Fruit fly (Drosophila melanogaster): ENCODE results near the gene a10.

a10 gene

dm6 chr3L:17007041-17007471 lies 16.5 kb downstream of the a10 start (continued):
- TF ChIP-seq brk (GFP tag; optimal IDR thresholded peaks at IDR 0.05) (no peak), dsf (GFP tag; optimal IDR thresholded peaks at IDR 0.05; ENCODE audit: borderline replicate concordance) (no peak), fru (GFP tag; optimal IDR thresholded peaks at IDR 0.05) (peak; percentile 12), woc (GFP tag; optimal IDR thresholded peaks at IDR 0.05) (no peak)

- TF ChIP-seq h (GFP tag; optimal IDR thresholded peaks at IDR 0.05) (peak; percentile 46), Dfd (GFP tag; optimal IDR thresholded peaks at IDR 0.05) (no peak), Rel (GFP tag; optimal IDR thresholded peaks at IDR 0.05) (no peak), Rel (tag; optimal IDR thresholded peaks at IDR 0.05) (peak; percentile 46), rgr (GFP tag; optimal IDR thresholded peaks at IDR 0.05) (peak; percentile 28), psq (GFP tag; optimal IDR thresholded peaks at IDR 0.05) (no peak), Myc (optimal IDR thresholded peaks at IDR 0.05) (no peak), foxo (GFP tag; optimal IDR thresholded peaks at IDR 0.05) (peak in 1 of 2 experiments; percentile 14), Abd-B (GFP tag; optimal IDR thresholded peaks at IDR 0.05) (no peak), CG32264 (GFP tag; optimal IDR thresholded peaks at IDR 0.05) (no peak), Hr83 (GFP tag; optimal IDR thresholded peaks at IDR 0.05; ENCODE audit: poor library complexity, severe bottlenecking) (peak; percentile 1), Jra (GFP tag; optimal IDR thresholded peaks at IDR 0.05) (no peak), Vsx2 (GFP tag; optimal IDR thresholded peaks at IDR 0.05; ENCODE audit: partially characterized antibody) (no peak)
Observed at dm6 chr3L:17006250-17006693, 17.3 kb downstream of the a10 start.

- TF ChIP-seq Vsx2 (GFP tag; optimal IDR thresholded peaks at IDR 0.05; ENCODE audit: partially characterized antibody), result no peak
- no peak for TF ChIP-seq psq (GFP tag; optimal IDR thresholded peaks at IDR 0.05)
- TF ChIP-seq Rel (GFP tag; optimal IDR thresholded peaks at IDR 0.05), result no peak
- TF ChIP-seq Rel (tag; optimal IDR thresholded peaks at IDR 0.05), result peak; percentile 24
Observed at dm6 chr3L:17005415-17005796, 18.1 kb downstream of the a10 start.

DNA sequence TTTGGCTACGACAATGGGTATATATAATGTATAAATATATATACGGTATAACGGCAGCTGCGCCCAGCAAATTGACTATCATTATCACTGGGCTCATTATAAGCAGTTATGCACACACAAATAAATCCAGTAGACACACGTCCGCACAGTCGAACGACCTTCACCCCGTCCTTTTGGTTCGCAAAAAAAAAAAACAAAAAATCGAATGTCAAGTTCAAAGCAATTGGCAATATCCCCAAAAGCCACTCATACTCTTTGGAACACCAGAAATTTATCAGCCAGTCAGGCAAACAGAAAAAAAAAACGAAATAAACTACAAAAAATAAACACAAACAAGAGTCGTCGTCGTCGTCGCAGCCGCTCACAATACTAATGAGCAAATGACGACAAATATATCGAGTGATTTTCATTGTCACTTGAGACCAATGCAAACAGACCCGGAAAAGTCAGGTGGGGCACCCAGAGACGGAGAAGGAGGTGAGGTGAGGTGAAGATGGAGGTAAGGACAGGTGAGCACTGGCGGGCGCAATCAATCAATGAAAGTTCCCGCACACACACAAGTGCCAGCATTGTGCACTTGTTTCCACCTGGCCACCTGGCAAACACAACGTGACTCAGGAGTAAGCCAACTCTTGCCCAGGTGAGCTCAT lies 18.7 kb downstream of the a10 start:
- TF ChIP-seq OdsH (GFP tag; optimal IDR thresholded peaks at IDR 0.05), result peak; percentile 37
- peak; percentile 3 for TF ChIP-seq HLH106 (tag; optimal IDR thresholded peaks at IDR 0.05)
- TF ChIP-seq Hr83 (GFP tag; optimal IDR thresholded peaks at IDR 0.05; ENCODE audit: poor library complexity, severe bottlenecking), result no peak
- no peak for TF ChIP-seq tai (GFP tag; optimal IDR thresholded peaks at IDR 0.05)

dm6 chr3L:17004218-17004759 lies 19.3 kb downstream of the a10 start:
- no peak for TF ChIP-seq brk (GFP tag; optimal IDR thresholded peaks at IDR 0.05)
- TF ChIP-seq GATAd (GFP tag; optimal IDR thresholded peaks at IDR 0.05), result no peak
- TF ChIP-seq OdsH (GFP tag; optimal IDR thresholded peaks at IDR 0.05), result peak; percentile 40
- no peak for TF ChIP-seq CG32264 (GFP tag; optimal IDR thresholded peaks at IDR 0.05)
- peak in 1 of 2 experiments; percentile 66 for TF ChIP-seq foxo (GFP tag; optimal IDR thresholded peaks at IDR 0.05)
- no peak for TF ChIP-seq Dfd (GFP tag; optimal IDR thresholded peaks at IDR 0.05)
- TF ChIP-seq Rel (GFP tag; optimal IDR thresholded peaks at IDR 0.05), result no peak
- no peak for TF ChIP-seq Rel (tag; optimal IDR thresholded peaks at IDR 0.05)
- TF ChIP-seq h (GFP tag; optimal IDR thresholded peaks at IDR 0.05), result peak; percentile 63
- TF ChIP-seq dmrt93B (GFP tag; optimal IDR thresholded peaks at IDR 0.05), result peak; percentile 74
- peak; percentile 45 for TF ChIP-seq Hnf4 (GFP tag; optimal IDR thresholded peaks at IDR 0.05)
- no peak for TF ChIP-seq Mio (GFP tag; optimal IDR thresholded peaks at IDR 0.05)
- no peak for TF ChIP-seq Hr83 (GFP tag; optimal IDR thresholded peaks at IDR 0.05; ENCODE audit: poor library complexity, severe bottlenecking)
- no peak for TF ChIP-seq Abd-B (GFP tag; optimal IDR thresholded peaks at IDR 0.05)
- no peak for TF ChIP-seq CrebA (GFP tag; optimal IDR thresholded peaks at IDR 0.05; ENCODE audit: borderline replicate concordance)
- TF ChIP-seq sv (GFP tag; optimal IDR thresholded peaks at IDR 0.05), result peak; percentile 70
- TF ChIP-seq dsf (GFP tag; optimal IDR thresholded peaks at IDR 0.05; ENCODE audit: borderline replicate concordance), result no peak
- peak; percentile 76 for TF ChIP-seq fru (GFP tag; optimal IDR thresholded peaks at IDR 0.05)
- peak; percentile 73 for TF ChIP-seq HLH106 (tag; optimal IDR thresholded peaks at IDR 0.05)
- TF ChIP-seq sage (GFP tag; optimal IDR thresholded peaks at IDR 0.05), result no peak
- TF ChIP-seq Dif (GFP tag; optimal IDR thresholded peaks at IDR 0.05; ENCODE audit: partially characterized antibody), result no peak
- no peak for TF ChIP-seq jim (GFP tag; optimal IDR thresholded peaks at IDR 0.05)
- TF ChIP-seq rgr (GFP tag; optimal IDR thresholded peaks at IDR 0.05), result peak; percentile 63
- TF ChIP-seq br (GFP tag; optimal IDR thresholded peaks at IDR 0.05), result peak; percentile 74
- TF ChIP-seq ey (GFP tag; optimal IDR thresholded peaks at IDR 0.05), result peak; percentile 74
- TF ChIP-seq psq (GFP tag; optimal IDR thresholded peaks at IDR 0.05), result peak; percentile 30
- TF ChIP-seq Sp1 (GFP tag; optimal IDR thresholded peaks at IDR 0.05), result peak; percentile 66
- no peak for TF ChIP-seq pan (optimal IDR thresholded peaks at IDR 0.05)
- peak; percentile 45 for TF ChIP-seq woc (GFP tag; optimal IDR thresholded peaks at IDR 0.05)
- TF ChIP-seq lola (GFP tag; optimal IDR thresholded peaks at IDR 0.05), result no peak

All from whole organism, wandering third instar larva.